Worm (Caenorhabditis elegans) whole organism, L1 larva: Measurements from ENCODE around the gene ina-1.

Experiments used
- C04F5.9 ChIP-seq: sonication (generic microtip); optimal IDR thresholded peaks from 2 replicates; lab custom pipeline; 2016; ENCODE audit warnings: missing genetic modification characterization, missing compliant biosample characterization
- ama-1 ChIP-seq: fragments of 150-350 bp; optimal IDR thresholded peaks from 2 replicates; lab custom pipeline; 2014
- ceh-63 ChIP-seq: fragments of 200-800 bp; sonication (Bioruptor generic); optimal IDR thresholded peaks from 2 replicates; lab custom pipeline; 2018; ENCODE audit warnings: mild to moderate bottlenecking, missing genetic modification characterization, missing compliant biosample characterization
- ceh-90 ChIP-seq: sonication (generic microtip); optimal IDR thresholded peaks from 2 replicates; lab custom pipeline; 2016; ENCODE audit warnings: missing genetic modification characterization, missing compliant biosample characterization
- ces-1 ChIP-seq: fragments of 150-350 bp; optimal IDR thresholded peaks from 2 replicates; lab custom pipeline; 2014; ENCODE audit warnings: missing biosample characterization, missing genetic modification reagents, missing genetic modification characterization
- dpl-1 ChIP-seq, 3 experiments: fragments of 150-350 bp in 2 of 3; sonication (generic microtip) in 1 of 3; optimal IDR thresholded peaks; 2 replicates each; lab custom pipeline; 2014 to 2017; ENCODE audit warnings: missing biosample characterization in 3 of 3, missing genetic modification characterization in 3 of 3, missing genetic modification reagents in 3 of 3
- efl-1 ChIP-seq, 4 experiments: fragments of 150-350 bp; optimal IDR thresholded peaks in 3 of 4; peaks in 1 of 4; 1 replicate in 1 of 4; 2 replicates in 3 of 4; lab custom pipeline; 2014; ENCODE audit warnings: missing biosample characterization in 2 of 4, missing genetic modification characterization in 2 of 4, missing genetic modification reagents in 2 of 4
- efl-3 ChIP-seq: fragments of 200-800 bp; sonication (Bioruptor generic); optimal IDR thresholded peaks from 2 replicates; lab custom pipeline; 2018; ENCODE audit warnings: mild to moderate bottlenecking, missing genetic modification characterization, missing compliant biosample characterization
- egl-13 ChIP-seq: sonication (generic microtip); optimal IDR thresholded peaks from 2 replicates; lab custom pipeline; 2016; ENCODE audit warnings: missing genotype, missing genetic modification reagents, missing genetic modification characterization, missing compliant biosample characterization
- elt-3 ChIP-seq, 6 experiments: fragments of 150-350 bp in 1 of 6; sonication (generic microtip); optimal IDR thresholded peaks; 2 replicates each; lab custom pipeline; 2017 to 2018; ENCODE audit warnings: missing biosample characterization in 6 of 6, missing genetic modification characterization in 6 of 6, inconsistent platforms in 1 of 6
- ets-5 ChIP-seq: fragments of 200-800 bp; sonication (Bioruptor generic); IDR thresholded peaks from 2 replicates; pipeline ENCODE4 v1.3.6; 2022; ENCODE audit warnings: missing genetic modification characterization, missing compliant biosample characterization
- grh-1 ChIP-seq: fragments of 200-800 bp; sonication (Bioruptor generic); IDR thresholded peaks from 2 replicates; pipeline ENCODE4 v1.3.6; 2022; ENCODE audit warnings: missing genetic modification reagents, missing genetic modification characterization, missing compliant biosample characterization
- hlh-17 ChIP-seq: fragments of 200-800 bp; sonication (Bioruptor generic); optimal IDR thresholded peaks from 2 replicates; lab custom pipeline; 2018; ENCODE audit warnings: missing genetic modification characterization, mild to moderate bottlenecking, missing compliant biosample characterization, moderate library complexity, borderline replicate concordance
- hlh-4 ChIP-seq: sonication (generic microtip); optimal IDR thresholded peaks from 2 replicates; lab custom pipeline; 2016; ENCODE audit warnings: mild to moderate bottlenecking, missing genetic modification characterization, missing compliant biosample characterization
- hpl-2 ChIP-seq: fragments of 150-350 bp; optimal IDR thresholded peaks from 2 replicates; lab custom pipeline; 2014; ENCODE audit warnings: missing biosample characterization, missing genetic modification reagents, missing genetic modification characterization
- lsy-2 ChIP-seq, 2 experiments: fragments of 150-350 bp; optimal IDR thresholded peaks; 2 replicates each; lab custom pipeline; 2014; ENCODE audit warnings: missing biosample characterization in 2 of 2, missing genetic modification characterization in 2 of 2
- mdl-1 ChIP-seq, 2 experiments: fragments of 150-350 bp; optimal IDR thresholded peaks; 2 replicates each; lab custom pipeline; 2014 to 2017; ENCODE audit warnings: missing biosample characterization in 2 of 2, missing genetic modification characterization in 2 of 2, inconsistent platforms in 1 of 2
- mef-2 ChIP-seq: fragments of 150-350 bp; optimal IDR thresholded peaks from 2 replicates; lab custom pipeline; 2014; ENCODE audit warnings: missing biosample characterization, missing genetic modification characterization
- nhr-11 ChIP-seq: fragments of 150-350 bp; optimal IDR thresholded peaks from 2 replicates; lab custom pipeline; 2014; ENCODE audit warnings: missing biosample characterization, missing genetic modification characterization
- nhr-47 ChIP-seq: sonication (generic microtip); optimal IDR thresholded peaks from 2 replicates; lab custom pipeline; 2016; ENCODE audit warnings: mild to moderate bottlenecking, missing genetic modification characterization, moderate library complexity, missing compliant biosample characterization
- nhr-76 ChIP-seq: sonication (generic microtip); optimal IDR thresholded peaks from 2 replicates; lab custom pipeline; 2017; ENCODE audit warnings: missing biosample characterization, missing genetic modification characterization
- nhr-77 ChIP-seq: fragments of 150-350 bp; optimal IDR thresholded peaks from 2 replicates; lab custom pipeline; 2014; ENCODE audit warnings: missing biosample characterization, missing genetic modification characterization
- nhr-84 ChIP-seq: sonication (generic microtip); optimal IDR thresholded peaks from 2 replicates; lab custom pipeline; 2017; ENCODE audit warnings: missing biosample characterization, missing genetic modification characterization
- nhr-90 ChIP-seq: sonication (generic microtip); optimal IDR thresholded peaks from 2 replicates; lab custom pipeline; 2016; ENCODE audit warnings: mild to moderate bottlenecking, missing genetic modification characterization, missing compliant biosample characterization; ENCODE audit not compliant: poor library complexity
- pax-3 ChIP-seq: fragments of 200-800 bp; sonication (Bioruptor generic); optimal IDR thresholded peaks from 2 replicates; lab custom pipeline; 2018; ENCODE audit warnings: mild to moderate bottlenecking, missing genetic modification characterization, moderate library complexity, missing compliant biosample characterization
- pqm-1 ChIP-seq: sonication (generic microtip); optimal IDR thresholded peaks from 3 replicates; lab custom pipeline; 2017; ENCODE audit warnings: missing biosample characterization, missing genetic modification characterization
- rnt-1 ChIP-seq: sonication (generic microtip); optimal IDR thresholded peaks from 2 replicates; lab custom pipeline; 2016; ENCODE audit warnings: mild to moderate bottlenecking, missing genetic modification characterization, moderate library complexity, missing compliant biosample characterization
- skn-1 ChIP-seq: fragments of 150-350 bp; optimal IDR thresholded peaks from 2 replicates; lab custom pipeline; 2014; ENCODE audit warnings: missing biosample characterization, missing genetic modification characterization
- snpc-4 ChIP-seq: fragments of 150-350 bp; optimal IDR thresholded peaks from 2 replicates; lab custom pipeline; 2014; ENCODE audit warnings: missing biosample characterization, missing genetic modification characterization
- sox-4 ChIP-seq: sonication (generic microtip); optimal IDR thresholded peaks from 2 replicates; lab custom pipeline; 2016; ENCODE audit warnings: missing genetic modification characterization, missing compliant biosample characterization
- tbx-2 ChIP-seq: sonication (generic microtip); optimal IDR thresholded peaks from 2 replicates; lab custom pipeline; 2016; ENCODE audit warnings: missing genetic modification characterization, missing compliant biosample characterization
- unc-30 ChIP-seq: sonication (generic microtip); optimal IDR thresholded peaks from 2 replicates; lab custom pipeline; 2017; ENCODE audit warnings: missing biosample characterization, missing genetic modification characterization
- unc-62 ChIP-seq: fragments of 150-350 bp; optimal IDR thresholded peaks from 2 replicates; lab custom pipeline; 2014; ENCODE audit warnings: missing biosample characterization, missing genetic modification reagents, missing genetic modification characterization
- unc-86 ChIP-seq: sonication (generic microtip); optimal IDR thresholded peaks from 2 replicates; lab custom pipeline; 2016; ENCODE audit warnings: missing genetic modification characterization, missing compliant biosample characterization
- ztf-11 ChIP-seq, 2 experiments: sonication (generic microtip); optimal IDR thresholded peaks; 2 replicates each; lab custom pipeline; 2016 to 2017; ENCODE audit warnings: missing genetic modification characterization in 2 of 2, missing biosample characterization in 1 of 2, missing compliant biosample characterization in 1 of 2

Gene ina-1

ce11 chrIII:9191091-9191490, 18.5 kb upstream of the ina-1 start, which contains the start of gene cls-3 (continued):
- TF ChIP-seq nhr-90 (tag; lab: Kevin White, UChicago) (peak; percentile 47), pqm-1 (no peak), nhr-76 (tag; lab: Kevin White, UChicago) (no peak), nhr-77 (tag; lab: Kevin White, UChicago) (no peak), ztf-11 (tag; optimal IDR thresholded peaks at IDR 0.05; lab: Kevin White, UChicago) (peak in 1 of 2 experiments; percentile 45), hlh-4 (tag; lab: Kevin White, UChicago) (no peak), mdl-1 (tag; optimal IDR thresholded peaks at IDR 0.05; lab: Kevin White, UChicago) (no peak), egl-13 (tag; lab: Kevin White, UChicago) (peak; percentile 13), ama-1 (lab: Kevin White, UChicago) (no peak), efl-3 (no peak), nhr-47 (tag; lab: Kevin White, UChicago) (peak; percentile 68)
- TF ChIP-seq, all 84 proteins: peak for 30

ce11 chrIII:9185722-9186121, 13.1 kb upstream of the ina-1 start, which contains the start of gene ZC84.7:
Gene ZC84.7 (plus strand): TSS chrIII:9186022.
- TF ChIP-seq mef-2 (no peak), ceh-90 (no peak), sox-4 (no peak), efl-1 (optimal IDR thresholded peaks at IDR 0.05; lab: Kevin White, UChicago) (no peak), efl-1 (GFP tag; optimal IDR thresholded peaks at IDR 0.05 in 1 of 2; lab: Kevin White, UChicago) (peak in 1 of 2 experiments; percentile 5), unc-62 (GFP tag; lab: Kevin White, UChicago) (no peak), grh-1 (GFP tag; lab: Robert Waterston, UW) (no peak), unc-30 (tag; lab: Kevin White, UChicago) (no peak)
- TF ChIP-seq, all 84 proteins: peak for 1

- no peak for TF ChIP-seq skn-1 (tag; lab: Kevin White, UChicago)
- no peak for TF ChIP-seq elt-3 (tag; optimal IDR thresholded peaks at IDR 0.05; lab: Kevin White, UChicago)
- no peak for TF ChIP-seq lsy-2 (tag; optimal IDR thresholded peaks at IDR 0.05; lab: Kevin White, UChicago)
- no peak for TF ChIP-seq tbx-2 (tag; lab: Kevin White, UChicago)
- TF ChIP-seq unc-86 (tag; lab: Kevin White, UChicago), result no peak
- TF ChIP-seq, all 84 proteins: peak for 0
These were observed 8.6 kb upstream of the ina-1 start, which contains the start of gene tax-4 for ce11 chrIII:9181246-9181645. Gene tax-4 (plus strand): TSS chrIII:9181546.

ce11 chrIII:9177874-9178273, 5.3 kb upstream of the ina-1 start:
- TF ChIP-seq rnt-1 (tag; lab: Kevin White, UChicago) (no peak), unc-62 (GFP tag; lab: Kevin White, UChicago) (no peak), ets-5 (GFP tag; lab: Robert Waterston, UW) (no peak), dpl-1 (GFP tag; optimal IDR thresholded peaks at IDR 0.05; lab: Kevin White, UChicago) (no peak), hpl-2 (no peak), nhr-11 (tag; lab: Kevin White, UChicago) (no peak), nhr-77 (tag; lab: Kevin White, UChicago) (no peak), unc-30 (tag; lab: Kevin White, UChicago) (no peak), ceh-90 (no peak), hlh-4 (tag; lab: Kevin White, UChicago) (no peak), unc-86 (tag; lab: Kevin White, UChicago) (no peak), pax-3 (no peak), grh-1 (GFP tag; lab: Robert Waterston, UW) (no peak), nhr-84 (tag; lab: Kevin White, UChicago) (no peak), hlh-17 (no peak), C04F5.9 (tag; lab: Kevin White, UChicago) (no peak), snpc-4 (tag; lab: Kevin White, UChicago) (no peak), ceh-63 (GFP tag; lab: Kevin White, UChicago) (no peak), ces-1 (GFP tag; lab: Kevin White, UChicago) (no peak), mdl-1 (tag; optimal IDR thresholded peaks at IDR 0.05; lab: Kevin White, UChicago) (no peak)
